Fruit fly (Drosophila melanogaster): ENCODE measurements around the gene to.

- TF ChIP-seq CG1603 (tag; optimal IDR thresholded peaks at IDR 0.05), result no peak
- no peak for TF ChIP-seq slp2 (GFP tag; optimal IDR thresholded peaks at IDR 0.05)
- no peak for TF ChIP-seq CG2129 (GFP tag; IDR thresholded peaks at IDR 0.05; ENCODE audit: partially characterized antibody)
- no peak for TF ChIP-seq B-H1 (GFP tag; IDR thresholded peaks at IDR 0.05)
- no peak for TF ChIP-seq CG9437 (GFP tag; optimal IDR thresholded peaks at IDR 0.05)
- no peak for TF ChIP-seq CG10267 (tag; optimal IDR thresholded peaks at IDR 0.05)
- no peak for TF ChIP-seq Abd-B (GFP tag; optimal IDR thresholded peaks at IDR 0.05)
- no peak for TF ChIP-seq CG14050 (GFP tag; IDR thresholded peaks at IDR 0.05)
- no peak for TF ChIP-seq dan (GFP tag; IDR thresholded peaks at IDR 0.05)
- TF ChIP-seq CG7372 (GFP tag; IDR thresholded peaks at IDR 0.05), result no peak
- no peak for TF ChIP-seq lov (optimal IDR thresholded peaks at IDR 0.05)
- no peak for TF ChIP-seq lov (GFP tag; IDR thresholded peaks at IDR 0.05)
Observed at dm6 chr3R:25208767-25209075, 31.3 kb upstream of the to start.

Measured in whole organism, embryonic.